Worm (Caenorhabditis elegans): ENCODE measurements around the gene C53B7.2.

DNA sequence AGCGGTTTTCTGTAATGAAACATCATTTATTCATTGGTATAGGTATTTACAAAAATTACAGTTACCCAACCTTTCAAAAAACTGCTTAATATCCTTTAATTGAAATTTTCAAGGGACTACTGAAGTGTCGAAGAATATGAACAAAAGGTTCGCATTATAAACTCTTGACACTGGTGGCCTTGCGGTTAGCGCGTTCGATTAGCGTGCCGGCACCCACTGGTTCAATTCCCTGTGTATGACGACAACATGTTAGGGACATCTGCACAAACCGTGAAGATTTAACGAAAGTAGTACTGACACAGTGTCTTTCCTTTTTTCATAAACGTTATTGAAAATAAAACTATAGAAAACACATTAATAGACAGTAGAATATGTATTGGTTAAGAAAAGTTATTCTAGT lies 21.7 kb downstream of the C53B7.2 start:
- TF ChIP-seq lin-39 (tag; optimal IDR thresholded peaks at IDR 0.05) (no peak), ztf-11 (tag; optimal IDR thresholded peaks at IDR 0.05) (peak in 1 of 2 experiments; percentile 8), unc-62 (GFP tag; optimal IDR thresholded peaks at IDR 0.05) (no peak), mdl-1 (tag; optimal IDR thresholded peaks at IDR 0.05) (peak in 1 of 2 experiments; percentile 13), dsc-1 (tag; optimal IDR thresholded peaks at IDR 0.05) (no peak), efl-3 (GFP tag; optimal IDR thresholded peaks at IDR 0.05) (no peak), ama-1 (optimal IDR thresholded peaks at IDR 0.05) (no peak), lin-15B (tag; optimal IDR thresholded peaks at IDR 0.05) (no peak), sptf-1 (tag; optimal IDR thresholded peaks at IDR 0.05) (no peak), skn-1 (tag; optimal IDR thresholded peaks at IDR 0.05) (no peak)
